Worm (Caenorhabditis elegans): ENCODE measurements around the gene ZC190.2.

- no peak for TF ChIP-seq scrt-1 (GFP tag; IDR thresholded peaks at IDR 0.05)
- no peak for TF ChIP-seq flt-1 (GFP tag; IDR thresholded peaks at IDR 0.05)
- no peak for TF ChIP-seq F13C5.2 (tag; optimal IDR thresholded peaks at IDR 0.05)
Measured at ce11 chrV:8650365-8650764, 30.8 kb upstream of the ZC190.2 start.

Data from whole organism, early embryonic.